Fruit fly (Drosophila melanogaster) whole organism: ENCODE data around the gene CG14982.

ENCODE experiments used
- CG8478 ChIP-seq: fragments of >200 bp; optimal IDR thresholded peaks from 2 replicates; lab custom pipeline; 2018; ENCODE audit warnings: inconsistent platforms
- EcR ChIP-seq, 2 experiments: fragments of >200 bp; optimal IDR thresholded peaks; 2 replicates each; lab custom pipeline; 2017; ENCODE audit warnings: missing biosample characterization in 2 of 2, missing genetic modification characterization in 2 of 2, missing genetic modification reagents in 2 of 2
- psq ChIP-seq: fragments of >200 bp; optimal IDR thresholded peaks from 2 replicates; lab custom pipeline; 2017

- no peak for TF ChIP-seq psq (lab: Kevin White, UChicago)
- TF ChIP-seq CG8478 (lab: Kevin White, UChicago), result no peak
- peak in 1 of 2 experiments; percentile 25 for TF ChIP-seq EcR (GFP tag; optimal IDR thresholded peaks at IDR 0.05; lab: Kevin White, UChicago)
Measured at dm6 chr3L:3908838-3909810, 33.4 kb upstream of the CG14982 start.
